Worm (Caenorhabditis elegans): Measurements from ENCODE around the gene rpn-12.
A peak's percentile ranks its signal among the peaks of the same experiment; 100 is the strongest.

Gene rpn-12

DNA sequence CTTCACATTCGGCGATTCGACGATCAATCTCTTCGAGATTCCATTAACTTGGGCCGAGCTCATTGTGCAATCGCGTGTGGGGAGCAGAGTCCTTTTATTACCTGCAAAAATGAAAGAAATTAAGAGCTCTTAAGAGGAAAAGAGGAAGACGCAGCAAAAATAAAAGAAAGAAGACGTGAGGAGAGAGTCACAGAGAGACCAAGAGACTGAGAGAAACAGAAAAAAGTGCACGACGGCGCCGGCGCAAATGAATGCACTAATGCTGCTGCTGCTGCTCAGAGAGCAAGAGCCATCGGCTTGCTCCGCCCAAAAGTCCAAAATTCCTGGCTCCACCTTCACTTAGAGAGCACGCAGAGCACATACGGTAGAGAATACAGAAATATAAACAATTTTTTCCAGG is 47.3 kb downstream of the rpn-12 start, which contains the start of gene inos-1:
Gene inos-1, minus strand, starts transcription at position 101 of the 400 bp plus-strand sequence.
- TF ChIP-seq madf-6 (GFP tag; IDR thresholded peaks at IDR 0.05) (no peak), let-607 (tag; optimal IDR thresholded peaks at IDR 0.05) (no peak), lir-1 (GFP tag; conservative IDR thresholded peaks at IDR 0.05) (no peak), nfyb-1 (GFP tag; IDR thresholded peaks at IDR 0.05) (no peak), nhr-80 (tag; optimal IDR thresholded peaks at IDR 0.05) (no peak), aptf-3 (GFP tag; IDR thresholded peaks at IDR 0.05) (0 out of 2 replicates have a peak, but pooled peaks have one; percentile 28), hmg-20 (GFP tag; IDR thresholded peaks at IDR 0.05) (no peak), zfh-2 (GFP tag; conservative IDR thresholded peaks at IDR 0.05) (0 out of 2 replicates have a peak, but pooled peaks have one; percentile 33)

DNA sequence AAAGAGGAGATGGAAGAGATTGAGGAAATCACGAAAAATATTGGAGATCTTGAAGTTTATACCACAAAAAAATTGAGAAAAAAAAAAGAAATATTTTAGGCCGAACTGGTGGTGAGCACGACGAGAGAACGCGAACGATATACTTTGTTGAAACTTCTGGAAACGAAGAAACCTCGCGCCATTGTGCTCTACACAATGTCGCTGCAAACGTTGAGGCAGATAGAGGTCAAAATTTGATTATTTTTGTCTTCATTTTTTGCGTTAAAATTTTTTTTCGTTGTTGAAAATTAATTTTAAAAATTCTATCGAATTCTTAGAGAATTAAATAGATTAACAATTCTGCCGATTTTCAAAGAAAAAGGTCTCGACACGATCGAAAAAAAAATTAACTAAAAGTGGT is 47.7 kb downstream of the rpn-12 start:
- TF ChIP-seq Y53F4B.3 (GFP tag; IDR thresholded peaks at IDR 0.05) (no peak), somi-1 (GFP tag; optimal IDR thresholded peaks at IDR 0.05) (no peak), aptf-3 (GFP tag; IDR thresholded peaks at IDR 0.05) (no peak), F33H1.4 (GFP tag; IDR thresholded peaks at IDR 0.05) (peak; percentile 44), ztf-28 (GFP tag; IDR thresholded peaks at IDR 0.05) (no peak), F37B4.10 (GFP tag; IDR thresholded peaks at IDR 0.05) (no peak), efl-1 (GFP tag; optimal IDR thresholded peaks at IDR 0.05) (peak; percentile 59), rec-8 (tag; optimal IDR thresholded peaks at IDR 0.05) (no peak), F57C9.4 (tag; optimal IDR thresholded peaks at IDR 0.05) (no peak), B0336.3 (GFP tag; IDR thresholded peaks at IDR 0.05) (no peak), F39B2.1 (GFP tag; IDR thresholded peaks at IDR 0.05) (no peak), fkh-3 (tag; optimal IDR thresholded peaks at IDR 0.05) (no peak), madf-6 (GFP tag; IDR thresholded peaks at IDR 0.05) (peak; percentile 77), cebp-2 (GFP tag; IDR thresholded peaks at IDR 0.05) (no peak), tlf-1 (GFP tag; optimal IDR thresholded peaks at IDR 0.05) (no peak), akir-1 (GFP tag; optimal IDR thresholded peaks at IDR 0.05) (no peak), attf-3 (GFP tag; conservative IDR thresholded peaks at IDR 0.05) (no peak), ceh-91 (GFP tag; IDR thresholded peaks at IDR 0.05) (peak; percentile 16; the same call in 1 of the 2 replicates), K12H6.12 (tag; optimal IDR thresholded peaks at IDR 0.05) (no peak), B0261.1 (tag; optimal IDR thresholded peaks at IDR 0.05) (no peak), hrde-1 (tag; optimal IDR thresholded peaks at IDR 0.05; ENCODE audit: borderline replicate concordance) (no peak), pbrm-1 (GFP tag; IDR thresholded peaks at IDR 0.05) (no peak), snpc-1.3 (tag; optimal IDR thresholded peaks at IDR 0.05; ENCODE audit: insufficient read depth) (no peak), lsy-27 (tag; optimal IDR thresholded peaks at IDR 0.05; ENCODE audit: borderline replicate concordance, insufficient read depth) (no peak), tbp1 (GFP tag; optimal IDR thresholded peaks at IDR 0.05) (no peak), Y95B8A.8 (GFP tag; IDR thresholded peaks at IDR 0.05) (no peak), madf-8 (GFP tag; conservative IDR thresholded peaks at IDR 0.05) (0 out of 2 replicates have a peak, but pooled peaks have one; percentile 17), Y79H2A.3 (GFP tag; conservative IDR thresholded peaks at IDR 0.05) (no peak), hsf-1 (GFP tag; IDR thresholded peaks at IDR 0.05) (peak; percentile 81; the same call in 1 of the 2 replicates), dox-1 (GFP tag; IDR thresholded peaks at IDR 0.05) (no peak), mes-4 (tag; optimal IDR thresholded peaks at IDR 0.05) (no peak), T07F8.4 (tag; optimal IDR thresholded peaks at IDR 0.05) (no peak), dpff-1 (tag; optimal IDR thresholded peaks at IDR 0.05) (no peak), xnd-1 (tag; optimal IDR thresholded peaks at IDR 0.05) (peak; percentile 31)

Measured in whole organism, young adult.